Fruit fly (Drosophila melanogaster) whole organism, embryonic: Measurements from ENCODE around the gene nwk.

ENCODE experiments used
- Adf1 ChIP-seq: fragments of 200-800 bp; sonication (Bioruptor generic); IDR thresholded peaks from 2 replicates; pipeline ENCODE4 v1.3.6; 2022; ENCODE audit warnings: missing biosample characterization, missing genetic modification characterization
- CG10959 ChIP-seq: fragments of 200-800 bp; sonication (Bioruptor generic); IDR thresholded peaks from 2 replicates; pipeline ENCODE4 v1.3.6; 2022; ENCODE audit warnings: missing biosample characterization, missing genetic modification characterization
- CG11560 ChIP-seq: fragments of 200-800 bp; sonication (Bioruptor generic); IDR thresholded peaks from 3 replicates; pipeline ENCODE4 v1.3.6; 2022; ENCODE audit warnings: missing biosample characterization, missing genetic modification characterization
- CG12104 ChIP-seq: fragments of 200-800 bp; sonication (Bioruptor generic); optimal IDR thresholded peaks from 3 replicates; lab custom pipeline; 2016; ENCODE audit warnings: missing biosample characterization, missing genetic modification characterization
- CG12219 ChIP-seq: fragments of 200-800 bp; sonication (Bioruptor generic); optimal IDR thresholded peaks from 3 replicates; lab custom pipeline; 2018; ENCODE audit warnings: missing biosample characterization, mild to moderate bottlenecking, missing genetic modification characterization
- CG13296 ChIP-seq: fragments of 200-800 bp; sonication (Bioruptor generic); optimal IDR thresholded peaks from 3 replicates; lab custom pipeline; 2018; ENCODE audit warnings: missing biosample characterization, mild to moderate bottlenecking, missing genetic modification characterization
- CG13894 ChIP-seq: fragments of 200-800 bp; sonication (Bioruptor generic); optimal IDR thresholded peaks from 3 replicates; lab custom pipeline; 2018; ENCODE audit warnings: missing biosample characterization, mild to moderate bottlenecking, missing genetic modification characterization, moderate library complexity
- CG14441 ChIP-seq: fragments of 200-800 bp; sonication (Bioruptor generic); IDR thresholded peaks from 2 replicates; pipeline ENCODE4 v1.3.6; 2022; ENCODE audit warnings: missing biosample characterization, missing genetic modification characterization
- CG15269 ChIP-seq: fragments of 200-800 bp; sonication (Bioruptor generic); optimal IDR thresholded peaks from 2 replicates; lab custom pipeline; 2018; ENCODE audit warnings: missing biosample characterization, mild to moderate bottlenecking, missing genetic modification characterization, moderate library complexity
- CG1529 ChIP-seq: fragments of 200-800 bp; sonication (Bioruptor generic); optimal IDR thresholded peaks from 3 replicates; lab custom pipeline; 2018; ENCODE audit warnings: missing biosample characterization, missing genetic modification characterization
- CG1647 ChIP-seq: fragments of 200-800 bp; sonication (Bioruptor generic); optimal IDR thresholded peaks from 3 replicates; lab custom pipeline; 2016; ENCODE audit warnings: missing biosample characterization, missing genetic modification characterization
- CG17186 ChIP-seq: fragments of 200-800 bp; sonication (Bioruptor generic); optimal IDR thresholded peaks from 3 replicates; lab custom pipeline; 2017; ENCODE audit warnings: missing biosample characterization, missing genetic modification reagents, missing genetic modification characterization
- CG17328 ChIP-seq: fragments of 200-800 bp; sonication (Bioruptor generic); IDR thresholded peaks from 2 replicates; pipeline ENCODE4 v1.3.6; 2022; ENCODE audit warnings: missing biosample characterization, missing genetic modification characterization
- CG17359 ChIP-seq: fragments of 200-800 bp; sonication (Bioruptor generic); optimal IDR thresholded peaks from 3 replicates; lab custom pipeline; 2018; ENCODE audit warnings: missing biosample characterization, mild to moderate bottlenecking, missing genetic modification characterization, moderate library complexity
- CG17802 ChIP-seq: fragments of 200-800 bp; sonication (Bioruptor generic); optimal IDR thresholded peaks from 2 replicates; lab custom pipeline; 2018; ENCODE audit warnings: missing biosample characterization, mild to moderate bottlenecking, missing genetic modification characterization, moderate library complexity
- CG31224 ChIP-seq: fragments of 200-800 bp; sonication (Bioruptor generic); IDR thresholded peaks from 2 replicates; pipeline ENCODE4 v1.3.6; 2022; ENCODE audit warnings: missing biosample characterization, missing genetic modification characterization
- CG32767 ChIP-seq: fragments of 200-800 bp; sonication (Bioruptor generic); IDR thresholded peaks from 2 replicates; pipeline ENCODE4 v1.3.6; 2022; ENCODE audit warnings: missing biosample characterization, missing genetic modification characterization
- CG6272 ChIP-seq: fragments of 200-800 bp; sonication (Bioruptor generic); IDR thresholded peaks from 2 replicates; pipeline ENCODE4 v1.3.6; 2022; ENCODE audit warnings: missing biosample characterization, missing genetic modification characterization
- CG8944 ChIP-seq: fragments of 200-800 bp; sonication (Bioruptor generic); optimal IDR thresholded peaks from 3 replicates; lab custom pipeline; 2016; ENCODE audit warnings: missing biosample characterization, missing genetic modification characterization
- CrebB ChIP-seq: fragments of 200-800 bp; sonication (Bioruptor generic); optimal IDR thresholded peaks from 3 replicates; lab custom pipeline; 2018; ENCODE audit warnings: missing biosample characterization, mild to moderate bottlenecking, missing genetic modification characterization
- Dbx ChIP-seq: fragments of 200-800 bp; sonication (Bioruptor generic); IDR thresholded peaks from 3 replicates; pipeline ENCODE4 v1.3.6; 2022; ENCODE audit warnings: missing biosample characterization, missing genetic modification characterization
- E2f1 ChIP-seq: fragments of 200-800 bp; sonication (Bioruptor generic); IDR thresholded peaks from 2 replicates; pipeline ENCODE4 v1.3.6; 2022; ENCODE audit warnings: missing biosample characterization, missing genetic modification characterization
- HLH4C ChIP-seq: fragments of 200-800 bp; sonication (Bioruptor generic); IDR thresholded peaks from 3 replicates; pipeline ENCODE4 v1.3.6; 2022; ENCODE audit warnings: missing biosample characterization, missing genetic modification characterization; ENCODE audit not compliant: partially characterized antibody
- Hr39 ChIP-seq: fragments of >200 bp; optimal IDR thresholded peaks from 2 replicates; lab custom pipeline; 2017
- Kr ChIP-seq: fragments of 200-800 bp; sonication (Bioruptor generic); optimal IDR thresholded peaks from 2 replicates; lab custom pipeline; 2017; ENCODE audit warnings: missing biosample characterization, mild to moderate bottlenecking, missing genetic modification characterization
- Lim3 ChIP-seq: fragments of 200-800 bp; sonication (Bioruptor generic); IDR thresholded peaks from 2 replicates; pipeline ENCODE4 v1.3.6; 2022; ENCODE audit warnings: missing biosample characterization, missing genetic modification characterization
- NC2α ChIP-seq: fragments of 200-800 bp; sonication (Bioruptor generic); optimal IDR thresholded peaks from 2 replicates; lab custom pipeline; 2016; ENCODE audit warnings: missing biosample characterization, missing genetic modification characterization
- NK7.1 ChIP-seq: fragments of 200-800 bp; sonication (Bioruptor generic); optimal IDR thresholded peaks from 3 replicates; lab custom pipeline; 2016; ENCODE audit warnings: missing biosample characterization, missing genetic modification characterization
- Oaz ChIP-seq: fragments of 200-800 bp; sonication (Bioruptor generic); IDR thresholded peaks from 2 replicates; pipeline ENCODE4 v1.3.6; 2022; ENCODE audit warnings: missing biosample characterization, missing genetic modification characterization
- Opbp ChIP-seq: fragments of 200-800 bp; sonication (Bioruptor generic); IDR thresholded peaks from 3 replicates; pipeline ENCODE4 v1.3.6; 2022; ENCODE audit warnings: missing biosample characterization, missing genetic modification characterization; ENCODE audit not compliant: partially characterized antibody
- Tbp ChIP-seq: fragments of >200 bp; optimal IDR thresholded peaks from 2 replicates; lab custom pipeline; 2018; ENCODE audit warnings: missing biosample characterization, missing genetic modification characterization
- ap ChIP-seq: fragments of 200-800 bp; sonication (Bioruptor generic); IDR thresholded peaks from 2 replicates; pipeline ENCODE4 v1.3.6; 2022; ENCODE audit warnings: missing biosample characterization, missing genetic modification characterization
- cad ChIP-seq: fragments of >200 bp; optimal IDR thresholded peaks from 2 replicates; lab custom pipeline; 2017; ENCODE audit warnings: missing biosample characterization, missing genetic modification characterization
- chn ChIP-seq: fragments of 200-800 bp; sonication (Bioruptor generic); optimal IDR thresholded peaks from 2 replicates; lab custom pipeline; 2016; ENCODE audit warnings: missing biosample characterization, missing genetic modification characterization
- da ChIP-seq: fragments of 200-800 bp; sonication (Bioruptor generic); optimal IDR thresholded peaks from 2 replicates; lab custom pipeline; 2016; ENCODE audit warnings: missing biosample characterization, missing genetic modification characterization
- ftz-f1 ChIP-seq: fragments of 200-800 bp; sonication (Bioruptor generic); optimal IDR thresholded peaks from 2 replicates; lab custom pipeline; 2016; ENCODE audit warnings: missing biosample characterization, missing genetic modification characterization
- h ChIP-seq: fragments of >200 bp; optimal IDR thresholded peaks from 2 replicates; lab custom pipeline; 2017
- ham ChIP-seq: fragments of 200-800 bp; sonication (Bioruptor generic); IDR thresholded peaks from 2 replicates; pipeline ENCODE4 v1.3.6; 2022; ENCODE audit warnings: missing biosample characterization, missing genetic modification characterization
- hbn ChIP-seq: fragments of 200-800 bp; sonication (Bioruptor generic); IDR thresholded peaks from 2 replicates; pipeline ENCODE4 v1.3.6; 2022; ENCODE audit warnings: missing biosample characterization, missing genetic modification characterization; ENCODE audit not compliant: partially characterized antibody
- jumu ChIP-seq: fragments of 200-800 bp; sonication (Bioruptor generic); optimal IDR thresholded peaks from 3 replicates; lab custom pipeline; 2016; ENCODE audit warnings: missing biosample characterization, missing genetic modification characterization
- onecut ChIP-seq: fragments of 200-800 bp; sonication (Bioruptor generic); IDR thresholded peaks from 2 replicates; pipeline ENCODE4 v1.3.6; 2022; ENCODE audit warnings: missing biosample characterization, missing genetic modification characterization
- otp ChIP-seq: fragments of 200-800 bp; sonication (Bioruptor generic); IDR thresholded peaks from 3 replicates; pipeline ENCODE4, ENCODE4 v1.3.6; 2022; ENCODE audit warnings: missing biosample characterization, missing genetic modification characterization
- pho ChIP-seq: fragments of 200-800 bp; sonication (Bioruptor generic); optimal IDR thresholded peaks from 2 replicates; lab custom pipeline; 2016; ENCODE audit warnings: missing biosample characterization, missing genetic modification characterization
- phol ChIP-seq: fragments of 200-800 bp; sonication (Bioruptor generic); optimal IDR thresholded peaks from 3 replicates; lab custom pipeline; 2018; ENCODE audit warnings: missing biosample characterization, mild to moderate bottlenecking, missing genetic modification characterization, moderate library complexity
- pita ChIP-seq: fragments of 200-800 bp; sonication (Bioruptor generic); optimal IDR thresholded peaks from 2 replicates; lab custom pipeline; 2017; ENCODE audit warnings: missing biosample characterization, mild to moderate bottlenecking, missing genetic modification characterization
- rib ChIP-seq: fragments of 200-800 bp; sonication (Bioruptor generic); IDR thresholded peaks from 2 replicates; pipeline ENCODE4 v1.3.6; 2022; ENCODE audit warnings: missing biosample characterization, missing genetic modification characterization
- schlank ChIP-seq: fragments of 200-800 bp; sonication (Bioruptor generic); optimal IDR thresholded peaks from 2 replicates; lab custom pipeline; 2018; ENCODE audit warnings: missing biosample characterization, mild to moderate bottlenecking, missing genetic modification characterization
- scrt ChIP-seq: fragments of 200-800 bp; sonication (Bioruptor generic); optimal IDR thresholded peaks from 2 replicates; lab custom pipeline; 2018; ENCODE audit warnings: missing biosample characterization, mild to moderate bottlenecking, missing genetic modification characterization, moderate library complexity
- slp2 ChIP-seq: fragments of 200-800 bp; sonication (Bioruptor generic); optimal IDR thresholded peaks from 2 replicates; lab custom pipeline; 2016; ENCODE audit warnings: missing biosample characterization, missing genetic modification characterization
- sna ChIP-seq: fragments of 200-800 bp; sonication (Bioruptor generic); IDR thresholded peaks from 2 replicates; pipeline ENCODE4 v1.3.6; 2022; ENCODE audit warnings: missing biosample characterization, missing genetic modification characterization; ENCODE audit not compliant: partially characterized antibody
- so ChIP-seq: fragments of 200-800 bp; sonication (Bioruptor generic); IDR thresholded peaks from 3 replicates; pipeline ENCODE4 v1.3.6; 2022; ENCODE audit warnings: missing biosample characterization, missing genetic modification characterization
- usp ChIP-seq: fragments of >200 bp; optimal IDR thresholded peaks from 2 replicates; lab custom pipeline; 2017; ENCODE audit warnings: missing biosample characterization, missing genetic modification characterization

nwk gene

dm6 chr3L:9127690-9128458 lies 9.8 kb upstream of the nwk start:
- no peak for TF ChIP-seq CG10959 (GFP tag; lab: Robert Waterston, UW)
- TF ChIP-seq CG17328 (GFP tag; lab: Robert Waterston, UW), result no peak
- TF ChIP-seq NK7.1 (GFP tag; lab: Kevin White, UChicago), result peak; percentile 19
- TF ChIP-seq pita (GFP tag; lab: Kevin White, UChicago), result no peak
- TF ChIP-seq CG11560, result no peak
- no peak for TF ChIP-seq rib (GFP tag; lab: Robert Waterston, UW)
- TF ChIP-seq schlank (tag; lab: Kevin White, UChicago), result no peak
- TF ChIP-seq da (GFP tag; lab: Kevin White, UChicago), result peak; percentile 26
- TF ChIP-seq Opbp (GFP tag; lab: Robert Waterston, UW), result no peak
- peak; percentile 32 for TF ChIP-seq CG13296 (GFP tag; lab: Kevin White, UChicago)
- TF ChIP-seq onecut (GFP tag; lab: Robert Waterston, UW), result no peak
- no peak for TF ChIP-seq hbn (GFP tag; lab: Robert Waterston, UW)
- peak; percentile 50; the same call in 1 of the 2 replicates for TF ChIP-seq sna (GFP tag; lab: Robert Waterston, UW)
- TF ChIP-seq CG1647, result peak; percentile 55
- peak; percentile 51 for TF ChIP-seq slp2 (GFP tag; lab: Kevin White, UChicago)
- TF ChIP-seq CG17359 (tag; lab: Kevin White, UChicago), result peak; percentile 44
- no peak for TF ChIP-seq HLH4C
- peak; percentile 62 for TF ChIP-seq jumu (GFP tag; lab: Kevin White, UChicago)
- 0 out of 2 replicates have a peak, but pooled peaks have one; percentile 3 for TF ChIP-seq ap (GFP tag; lab: Robert Waterston, UW)
- TF ChIP-seq usp (GFP tag; lab: Kevin White, UChicago), result no peak
- 0 out of 2 replicates have a peak, but pooled peaks have one; percentile 15 for TF ChIP-seq CG31224 (GFP tag; lab: Robert Waterston, UW)
- no peak for TF ChIP-seq ftz-f1 (GFP tag; lab: Kevin White, UChicago)
- TF ChIP-seq Oaz (GFP tag; lab: Robert Waterston, UW), result no peak
- TF ChIP-seq otp (GFP tag; lab: Robert Waterston, UW), result no peak
- TF ChIP-seq CG17802 (tag; lab: Kevin White, UChicago), result no peak
- TF ChIP-seq so (GFP tag; lab: Robert Waterston, UW), result no peak
- peak; percentile 34 for TF ChIP-seq chn
- TF ChIP-seq pho (GFP tag; lab: Kevin White, UChicago), result peak; percentile 52
- no peak for TF ChIP-seq cad
- TF ChIP-seq CG17186 (GFP tag; lab: Kevin White, UChicago), result no peak
- peak; percentile 39 for TF ChIP-seq CG8944 (GFP tag; lab: Kevin White, UChicago)
- TF ChIP-seq h, result no peak
- TF ChIP-seq Lim3 (GFP tag; lab: Robert Waterston, UW), result no peak
- peak; percentile 17 for TF ChIP-seq CG12219 (GFP tag; lab: Kevin White, UChicago)
- TF ChIP-seq ham (GFP tag; lab: Robert Waterston, UW), result no peak
- TF ChIP-seq Kr, result no peak
- peak; percentile 32 for TF ChIP-seq CG13894 (tag; lab: Kevin White, UChicago)
- TF ChIP-seq phol, result peak; percentile 70
- TF ChIP-seq Adf1, result no peak; the same call in 1 of the 2 replicates
- TF ChIP-seq NC2α, result no peak
- peak; percentile 57 for TF ChIP-seq CG15269 (tag; lab: Kevin White, UChicago)
- no peak for TF ChIP-seq Dbx
- TF ChIP-seq Tbp (GFP tag; lab: Kevin White, UChicago), result no peak
- no peak for TF ChIP-seq CG6272 (GFP tag; lab: Robert Waterston, UW)
- no peak for TF ChIP-seq CG32767 (GFP tag; lab: Robert Waterston, UW)
- TF ChIP-seq scrt (GFP tag; lab: Kevin White, UChicago), result peak; percentile 18
- TF ChIP-seq E2f1 (GFP tag; lab: Robert Waterston, UW), result peak; percentile 38; the same call in 1 of the 2 replicates
- no peak for TF ChIP-seq CG12104 (GFP tag; lab: Kevin White, UChicago)
- no peak for TF ChIP-seq CG14441 (GFP tag; lab: Robert Waterston, UW)
- TF ChIP-seq CrebB (tag; lab: Kevin White, UChicago), result no peak
- no peak for TF ChIP-seq CG1529 (GFP tag; lab: Kevin White, UChicago)
- TF ChIP-seq Hr39 (lab: Kevin White, UChicago), result no peak
